Worm (Caenorhabditis elegans): ENCODE results near the gene R04F11.2.

The R04F11.2 gene

ce11 chrV:12352881-12353280, 34.7 kb downstream of the R04F11.2 start:
- no peak for TF ChIP-seq R02D3.7 (tag; optimal IDR thresholded peaks at IDR 0.05)
- TF ChIP-seq ama-1 (optimal IDR thresholded peaks at IDR 0.05) = peak; percentile 51

- TF ChIP-seq snpc-4 (tag; optimal IDR thresholded peaks at IDR 0.05) = no peak
- TF ChIP-seq nhr-12 (tag; optimal IDR thresholded peaks at IDR 0.05) = no peak
- no peak for TF ChIP-seq crh-2 (tag; optimal IDR thresholded peaks at IDR 0.05)
- TF ChIP-seq zag-1 (tag; optimal IDR thresholded peaks at IDR 0.05) = no peak
- no peak for TF ChIP-seq elt-3 (tag; optimal IDR thresholded peaks at IDR 0.05)
- TF ChIP-seq ceh-16 (tag; optimal IDR thresholded peaks at IDR 0.05) = no peak
- no peak for TF ChIP-seq unc-62 (GFP tag; optimal IDR thresholded peaks at IDR 0.05)
- TF ChIP-seq nhr-6 (tag; optimal IDR thresholded peaks at IDR 0.05) = no peak
- no peak for TF ChIP-seq R02D3.7 (tag; optimal IDR thresholded peaks at IDR 0.05)
- no peak for TF ChIP-seq dmd-4 (tag; optimal IDR thresholded peaks at IDR 0.05)
- TF ChIP-seq mdl-1 (tag; optimal IDR thresholded peaks at IDR 0.05) = no peak
Observed at ce11 chrV:12353505-12353904, 35.3 kb downstream of the R04F11.2 start.

- TF ChIP-seq lsy-2 (tag; optimal IDR thresholded peaks at IDR 0.05) = peak in 1 of 2 experiments; percentile 43
- TF ChIP-seq fos-1 (tag; optimal IDR thresholded peaks at IDR 0.05) = no peak
- TF ChIP-seq ceh-82 (tag; optimal IDR thresholded peaks at IDR 0.05) = no peak
- no peak for TF ChIP-seq nhr-237 (tag; optimal IDR thresholded peaks at IDR 0.05)
- TF ChIP-seq ztf-11 (tag; optimal IDR thresholded peaks at IDR 0.05) = no peak
- peak; percentile 53 for TF ChIP-seq sem-4 (tag; optimal IDR thresholded peaks at IDR 0.05)
- peak; percentile 11 for TF ChIP-seq blmp-1 (tag; optimal IDR thresholded peaks at IDR 0.05; ENCODE audit: insufficient read depth)
- TF ChIP-seq nhr-25 (tag; optimal IDR thresholded peaks at IDR 0.05) = no peak
- peak; percentile 84 for TF ChIP-seq ama-1 (optimal IDR thresholded peaks at IDR 0.05)
- no peak for TF ChIP-seq sma-9 (GFP tag; optimal IDR thresholded peaks at IDR 0.05)
- TF ChIP-seq sma-9 (tag; optimal IDR thresholded peaks at IDR 0.05) = no peak
- peak; percentile 52 for TF ChIP-seq nhr-21 (tag; optimal IDR thresholded peaks at IDR 0.05)
Observed at ce11 chrV:12354193-12354830, 36.1 kb downstream of the R04F11.2 start.

ce11 chrV:12357632-12358031, 39.5 kb downstream of the R04F11.2 start:
- TF ChIP-seq lin-13 (GFP tag; optimal IDR thresholded peaks at IDR 0.05) (no peak), nhr-25 (tag; optimal IDR thresholded peaks at IDR 0.05) (no peak), ceh-16 (tag; optimal IDR thresholded peaks at IDR 0.05) (no peak), dmd-4 (tag; optimal IDR thresholded peaks at IDR 0.05) (no peak)

DNA sequence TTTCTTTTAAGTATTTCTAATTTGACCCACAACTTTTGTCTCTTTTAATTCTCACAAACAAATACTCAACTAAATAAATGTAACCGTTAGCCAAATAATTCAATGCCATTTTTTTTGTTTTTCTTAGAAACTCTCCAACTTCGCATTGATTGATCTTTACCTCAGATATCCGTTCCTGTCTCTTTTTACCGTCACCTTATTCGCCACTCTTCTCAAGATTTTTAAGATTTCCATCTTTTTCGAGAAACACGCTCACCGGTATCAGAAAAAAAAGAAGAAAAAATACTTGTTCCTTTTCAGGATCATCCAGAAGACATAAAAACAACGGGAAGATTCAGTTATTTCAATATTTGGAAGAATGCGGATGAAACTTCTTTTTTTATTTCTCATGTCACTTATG, 40.2 kb downstream of the R04F11.2 start, which contains the start of gene F23H12.5:
F23H12.5 (plus strand) TSS at position 301 of the 400 bp plus-strand sequence.
- TF ChIP-seq elt-3 (tag; optimal IDR thresholded peaks at IDR 0.05) (no peak), fos-1 (tag; optimal IDR thresholded peaks at IDR 0.05) (no peak), ceh-16 (tag; optimal IDR thresholded peaks at IDR 0.05) (no peak), ztf-1 (GFP tag; conservative IDR thresholded peaks at IDR 0.05) (no peak), sma-3 (GFP tag; optimal IDR thresholded peaks at IDR 0.05) (no peak), unc-62 (GFP tag; optimal IDR thresholded peaks at IDR 0.05) (no peak)

ce11 chrV:12361644-12362043, 43.5 kb downstream of the R04F11.2 start, which contains the start of gene fipr-1:
TSS of gene fipr-1 (minus strand) at chrV:12361744.
- TF ChIP-seq lin-11 (tag; optimal IDR thresholded peaks at IDR 0.05) (no peak), elt-1 (tag; optimal IDR thresholded peaks at IDR 0.05) (no peak), ceh-16 (tag; optimal IDR thresholded peaks at IDR 0.05) (no peak), lsy-2 (tag; optimal IDR thresholded peaks at IDR 0.05) (no peak), mab-5 (tag; optimal IDR thresholded peaks at IDR 0.05) (no peak), R02D3.7 (tag; optimal IDR thresholded peaks at IDR 0.05) (no peak), skn-1 (tag; optimal IDR thresholded peaks at IDR 0.05) (no peak), peb-1 (tag; optimal IDR thresholded peaks at IDR 0.05) (no peak), nhr-25 (tag; optimal IDR thresholded peaks at IDR 0.05) (no peak), ceh-82 (tag; optimal IDR thresholded peaks at IDR 0.05) (no peak), ztf-11 (tag; optimal IDR thresholded peaks at IDR 0.05) (no peak), unc-55 (GFP tag; optimal IDR thresholded peaks at IDR 0.05) (no peak), nhr-77 (tag; optimal IDR thresholded peaks at IDR 0.05) (no peak), crh-2 (tag; optimal IDR thresholded peaks at IDR 0.05) (no peak), unc-62 (GFP tag; optimal IDR thresholded peaks at IDR 0.05) (no peak), dmd-4 (tag; optimal IDR thresholded peaks at IDR 0.05) (no peak)

Measured in whole organism, L2 larva.